Worm (Caenorhabditis elegans): Measurements from ENCODE around the gene nlp-36.

DNA sequence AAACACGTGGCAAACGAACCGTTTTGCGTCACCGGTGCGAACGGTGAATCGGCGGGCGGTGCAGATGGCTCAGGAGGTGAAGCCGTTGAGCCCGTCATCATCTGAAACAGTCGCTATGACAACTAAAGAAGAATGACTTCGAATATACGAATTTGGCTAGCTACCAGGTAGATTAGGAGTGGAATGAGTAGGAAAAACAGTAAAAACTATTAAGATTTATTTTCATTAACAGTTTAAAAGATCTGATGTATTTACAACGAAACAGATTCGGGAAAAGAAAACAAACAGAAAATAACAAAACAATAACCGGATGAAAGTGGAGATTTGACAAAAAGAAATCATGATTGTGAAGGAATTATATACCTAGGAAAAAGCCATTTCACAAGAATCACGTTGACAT, 34.6 kb upstream of the nlp-36 start, which contains the start of gene F54C8.7:
- no peak for TF ChIP-seq ama-1 (optimal IDR thresholded peaks at IDR 0.05)
- TF ChIP-seq ama-1 (GFP tag; optimal IDR thresholded peaks at IDR 0.05), result no peak
- TF ChIP-seq unc-62 (GFP tag; optimal IDR thresholded peaks at IDR 0.05), result no peak
- no peak for TF ChIP-seq bed-2 (GFP tag; IDR thresholded peaks at IDR 0.05)
- no peak for TF ChIP-seq bed-1 (GFP tag; IDR thresholded peaks at IDR 0.05)
- no peak for TF ChIP-seq ceh-100 (GFP tag; IDR thresholded peaks at IDR 0.05)
- TF ChIP-seq ztf-26 (tag; optimal IDR thresholded peaks at IDR 0.05), result no peak
- TF ChIP-seq him-1 (tag; optimal IDR thresholded peaks at IDR 0.05), result no peak
